Worm (Caenorhabditis elegans) whole organism, young adult: ENCODE results near the gene Y39B6A.30.

Source experiments
- B0035.1 ChIP-seq: sonication (generic microtip); optimal IDR thresholded peaks from 2 replicates; lab custom pipeline; 2016; ENCODE audit warnings: missing genetic modification characterization, mild to moderate bottlenecking, missing compliant biosample characterization, missing genotype, missing genetic modification reagents
- C06A6.2 ChIP-seq: fragments of 200-800 bp; sonication (Bioruptor generic); conservative IDR thresholded peaks from 2 replicates; pipeline ENCODE4 v1.3.6; 2022; ENCODE audit warnings: missing genetic modification characterization, missing compliant biosample characterization
- C17E4.6 ChIP-seq: fragments of 200-800 bp; sonication (Bioruptor generic); IDR thresholded peaks from 2 replicates; pipeline ENCODE4 v1.3.6; 2022; ENCODE audit warnings: missing genetic modification reagents, missing genetic modification characterization, missing compliant biosample characterization
- F33H1.4 ChIP-seq: fragments of 200-800 bp; sonication (Bioruptor generic); IDR thresholded peaks from 2 replicates; pipeline ENCODE4 v1.3.6; 2022; ENCODE audit warnings: missing genetic modification reagents, missing genetic modification characterization, missing compliant biosample characterization
- F57A8.1 ChIP-seq: fragments of 200-800 bp; sonication (Bioruptor generic); optimal IDR thresholded peaks from 2 replicates; lab custom pipeline; 2018; ENCODE audit warnings: mild to moderate bottlenecking, missing genetic modification characterization, moderate library complexity, missing compliant biosample characterization
- Y53G8AR.9 ChIP-seq: fragments of 200-800 bp; sonication (Bioruptor generic); conservative IDR thresholded peaks from 2 replicates; pipeline ENCODE4 v1.3.6; 2022; ENCODE audit warnings: missing genetic modification reagents, missing genetic modification characterization, missing compliant biosample characterization
- Y95B8A.8 ChIP-seq: fragments of 200-800 bp; sonication (Bioruptor generic); IDR thresholded peaks from 2 replicates; pipeline ENCODE4 v1.3.6; 2022; ENCODE audit warnings: missing genetic modification reagents, missing genetic modification characterization, missing compliant biosample characterization
- ama-1 ChIP-seq, 3 experiments: fragments of 150-350 bp in 1 of 3; sonication (generic microtip) in 2 of 3; optimal IDR thresholded peaks; 2 replicates each; lab custom pipeline; 2014 to 2018; ENCODE audit warnings: missing biosample characterization in 2 of 3, missing genetic modification characterization in 2 of 3, missing genetic modification reagents in 2 of 3
- aptf-2 ChIP-seq: fragments of 200-800 bp; sonication (Bioruptor generic); conservative IDR thresholded peaks from 2 replicates; pipeline ENCODE4 v1.3.6; 2022; ENCODE audit warnings: missing genetic modification reagents, missing genetic modification characterization, missing compliant biosample characterization
- aptf-3 ChIP-seq: fragments of 200-800 bp; sonication (Bioruptor generic); IDR thresholded peaks from 2 replicates; pipeline ENCODE4 v1.3.6; 2022; ENCODE audit warnings: missing genetic modification characterization, missing compliant biosample characterization
- atf-7 ChIP-seq: sonication (generic microtip); optimal IDR thresholded peaks from 2 replicates; lab custom pipeline; 2017; ENCODE audit warnings: mild to moderate bottlenecking, missing genetic modification characterization, missing compliant biosample characterization
- athp-1 ChIP-seq: sonication (generic microtip); optimal IDR thresholded peaks from 2 replicates; lab custom pipeline; 2017; ENCODE audit warnings: mild to moderate bottlenecking, missing genetic modification characterization, missing compliant biosample characterization
- attf-5 ChIP-seq: fragments of 200-800 bp; sonication (Bioruptor generic); optimal IDR thresholded peaks from 2 replicates; lab custom pipeline; 2018; ENCODE audit warnings: mild to moderate bottlenecking, missing genetic modification characterization, missing compliant biosample characterization
- ccch-3 ChIP-seq: fragments of 200-800 bp; sonication (Bioruptor generic); optimal IDR thresholded peaks from 2 replicates; lab custom pipeline; 2018; ENCODE audit warnings: mild to moderate bottlenecking, missing genetic modification characterization, missing compliant biosample characterization
- ceh-27 ChIP-seq: fragments of 200-800 bp; sonication (Bioruptor generic); optimal IDR thresholded peaks from 2 replicates; lab custom pipeline; 2018; ENCODE audit warnings: mild to moderate bottlenecking, missing genetic modification characterization, moderate library complexity, missing compliant biosample characterization
- die-1 ChIP-seq: sonication (generic microtip); optimal IDR thresholded peaks from 2 replicates; lab custom pipeline; 2016; ENCODE audit warnings: missing genotype, mild to moderate bottlenecking, missing genetic modification characterization, missing compliant biosample characterization
- dox-1 ChIP-seq: fragments of 200-800 bp; sonication (Bioruptor generic); IDR thresholded peaks from 2 replicates; pipeline ENCODE4 v1.3.6; 2022; ENCODE audit warnings: missing genetic modification reagents, missing genetic modification characterization, missing compliant biosample characterization
- egrh-3 ChIP-seq: fragments of 200-800 bp; sonication (Bioruptor generic); IDR thresholded peaks from 2 replicates; pipeline ENCODE4 v1.3.6; 2022; ENCODE audit warnings: missing genetic modification reagents, missing genetic modification characterization, missing compliant biosample characterization
- ets-4 ChIP-seq: fragments of 200-800 bp; sonication (Bioruptor generic); optimal IDR thresholded peaks from 2 replicates; lab custom pipeline; 2018; ENCODE audit warnings: mild to moderate bottlenecking, missing genetic modification characterization, missing compliant biosample characterization
- hmg-1.2 ChIP-seq: fragments of 200-800 bp; sonication (Bioruptor generic); IDR thresholded peaks from 2 replicates; pipeline ENCODE4 v1.3.6; 2022; ENCODE audit warnings: missing genetic modification reagents, missing genetic modification characterization, missing compliant biosample characterization
- let-526 ChIP-seq: fragments of 200-800 bp; sonication (Bioruptor generic); IDR thresholded peaks from 2 replicates; pipeline ENCODE4 v1.3.6; 2022; ENCODE audit warnings: missing genetic modification reagents, missing genetic modification characterization, missing compliant biosample characterization
- let-607 ChIP-seq, 2 experiments: fragments of 200-800 bp in 1 of 2; sonication (Bioruptor generic) in 1 of 2; sonication (generic microtip) in 1 of 2; optimal IDR thresholded peaks; 2 replicates each; lab custom pipeline; 2016 to 2018; ENCODE audit warnings: mild to moderate bottlenecking in 2 of 2, missing compliant biosample characterization in 2 of 2, missing genetic modification characterization in 2 of 2, moderate library complexity in 2 of 2, missing genotype in 1 of 2
- lir-1 ChIP-seq: fragments of 200-800 bp; sonication (Bioruptor generic); conservative IDR thresholded peaks from 2 replicates; pipeline ENCODE4 v1.3.6; 2022; ENCODE audit warnings: missing genetic modification reagents, missing genetic modification characterization, missing compliant biosample characterization
- madf-3 ChIP-seq: fragments of 200-800 bp; sonication (Bioruptor generic); IDR thresholded peaks from 2 replicates; pipeline ENCODE4 v1.3.6; 2022; ENCODE audit warnings: missing genetic modification reagents, missing genetic modification characterization, missing compliant biosample characterization
- madf-6 ChIP-seq: fragments of 200-800 bp; sonication (Bioruptor generic); IDR thresholded peaks from 2 replicates; pipeline ENCODE4 v1.3.6; 2022; ENCODE audit warnings: missing genetic modification reagents, missing genetic modification characterization, missing compliant biosample characterization
- mcd-1 ChIP-seq: fragments of 200-800 bp; sonication (Bioruptor generic); IDR thresholded peaks from 2 replicates; pipeline ENCODE4 v1.3.6; 2022; ENCODE audit warnings: missing genetic modification reagents, missing genetic modification characterization, missing compliant biosample characterization
- mxl-1 ChIP-seq: sonication (generic microtip); optimal IDR thresholded peaks from 2 replicates; lab custom pipeline; 2016; ENCODE audit warnings: missing genetic modification characterization, missing compliant biosample characterization
- nfyb-1 ChIP-seq: fragments of 200-800 bp; sonication (Bioruptor generic); IDR thresholded peaks from 2 replicates; pipeline ENCODE4 v1.3.6; 2022; ENCODE audit warnings: missing genetic modification reagents, missing genetic modification characterization, missing compliant biosample characterization
- nhr-120 ChIP-seq: fragments of 200-800 bp; sonication (Bioruptor generic); IDR thresholded peaks from 2 replicates; pipeline ENCODE4 v1.3.6; 2022; ENCODE audit warnings: missing genetic modification characterization, missing compliant biosample characterization
- nhr-80 ChIP-seq: sonication (generic microtip); optimal IDR thresholded peaks from 2 replicates; lab custom pipeline; 2016; ENCODE audit warnings: missing genetic modification characterization, missing compliant biosample characterization
- nhr-90 ChIP-seq: sonication (generic microtip); optimal IDR thresholded peaks from 2 replicates; lab custom pipeline; 2016; ENCODE audit warnings: missing genotype, mild to moderate bottlenecking, missing genetic modification characterization, missing compliant biosample characterization
- rpc-1 ChIP-seq, 2 experiments: fragments of 150-350 bp in 1 of 2; sonication (generic microtip) in 1 of 2; optimal IDR thresholded peaks; 2 replicates each; lab custom pipeline; 2014 to 2018; ENCODE audit warnings: missing biosample characterization in 1 of 2, missing genetic modification characterization in 1 of 2, missing genetic modification reagents in 1 of 2, missing genotype in 1 of 2
- sptf-2 ChIP-seq: fragments of 200-800 bp; sonication (Bioruptor generic); optimal IDR thresholded peaks from 2 replicates; lab custom pipeline; 2018; ENCODE audit warnings: mild to moderate bottlenecking, missing genetic modification characterization, missing compliant biosample characterization
- tbp1 ChIP-seq: fragments of 200-800 bp; sonication (Bioruptor generic); optimal IDR thresholded peaks from 2 replicates; lab custom pipeline; 2018; ENCODE audit warnings: mild to moderate bottlenecking, missing genetic modification characterization, missing compliant biosample characterization
- unc-130 ChIP-seq: sonication (generic microtip); optimal IDR thresholded peaks from 2 replicates; lab custom pipeline; 2016; ENCODE audit warnings: missing genetic modification reagents, missing genetic modification characterization, missing compliant biosample characterization
- unc-62 ChIP-seq: fragments of 150-350 bp; optimal IDR thresholded peaks from 2 replicates; lab custom pipeline; 2014; ENCODE audit warnings: missing biosample characterization, missing genetic modification reagents, missing genetic modification characterization
- xnd-1 ChIP-seq: sonication (generic microtip); optimal IDR thresholded peaks from 2 replicates; lab custom pipeline; 2016; ENCODE audit warnings: missing genotype, missing genetic modification reagents, missing genetic modification characterization, missing compliant biosample characterization
- zfh-2 ChIP-seq: fragments of 200-800 bp; sonication (Bioruptor generic); conservative IDR thresholded peaks from 2 replicates; pipeline ENCODE4 v1.3.6; 2022; ENCODE audit warnings: missing genetic modification reagents, missing genetic modification characterization, missing compliant biosample characterization
- zim-3 ChIP-seq: sonication (generic microtip); optimal IDR thresholded peaks from 2 replicates; lab custom pipeline; 2017; ENCODE audit warnings: mild to moderate bottlenecking, missing genetic modification characterization, moderate library complexity, missing compliant biosample characterization
- ztf-25 ChIP-seq: fragments of 200-800 bp; sonication (Bioruptor generic); IDR thresholded peaks from 2 replicates; pipeline ENCODE4 v1.3.6; 2022; ENCODE audit warnings: missing genetic modification reagents, missing genetic modification characterization, missing compliant biosample characterization
- ztf-28 ChIP-seq: fragments of 200-800 bp; sonication (Bioruptor generic); IDR thresholded peaks from 2 replicates; pipeline ENCODE4 v1.3.6; 2022; ENCODE audit warnings: missing genetic modification reagents, missing genetic modification characterization, missing compliant biosample characterization
- ztf-3 ChIP-seq: fragments of 200-800 bp; sonication (Bioruptor generic); optimal IDR thresholded peaks from 2 replicates; lab custom pipeline; 2018; ENCODE audit warnings: mild to moderate bottlenecking, missing genetic modification characterization, missing compliant biosample characterization

Y39B6A.30 gene

ce11 chrV:19050438-19050837 lies 36.1 kb downstream of the Y39B6A.30 start, which contains the start of gene asp-1 (continued):
- no peak for TF ChIP-seq aptf-2
- no peak for TF ChIP-seq mxl-1 (tag; lab: Kevin White, UChicago)
- peak; percentile 38; the same call in 1 of the 2 replicates for TF ChIP-seq ztf-28 (GFP tag; lab: Robert Waterston, UW)
- 0 out of 2 replicates have a peak, but pooled peaks have one; percentile 12 for TF ChIP-seq hmg-1.2 (GFP tag; lab: Robert Waterston, UW)
- no peak for TF ChIP-seq lir-1
- no peak for TF ChIP-seq nhr-80 (tag; lab: Kevin White, UChicago)
- no peak for TF ChIP-seq rpc-1 (optimal IDR thresholded peaks at IDR 0.05; lab: Kevin White, UChicago)
- TF ChIP-seq rpc-1 (tag; optimal IDR thresholded peaks at IDR 0.05; lab: Kevin White, UChicago) = no peak
- peak; percentile 65 for TF ChIP-seq zim-3 (tag; lab: Kevin White, UChicago)
- TF ChIP-seq sptf-2 (GFP tag; lab: Kevin White, UChicago) = no peak
- TF ChIP-seq Y95B8A.8 (GFP tag; lab: Robert Waterston, UW) = peak; percentile 52; the same call in 1 of the 2 replicates
- TF ChIP-seq let-607 (tag; optimal IDR thresholded peaks at IDR 0.05; lab: Kevin White, UChicago) = peak in 1 of 2 experiments; percentile 32
- peak; percentile 54; the same call in 1 of the 2 replicates for TF ChIP-seq egrh-3 (GFP tag; lab: Robert Waterston, UW)
- peak; percentile 35; the same call in 1 of the 2 replicates for TF ChIP-seq Y53G8AR.9 (GFP tag; lab: Robert Waterston, UW)
- peak; percentile 47 for TF ChIP-seq dox-1 (GFP tag; lab: Robert Waterston, UW)
- TF ChIP-seq ztf-25 (GFP tag; lab: Robert Waterston, UW) = no peak
- TF ChIP-seq nhr-90 (tag; lab: Kevin White, UChicago) = peak; percentile 24
- TF ChIP-seq zfh-2 (GFP tag; lab: Robert Waterston, UW) = peak; percentile 40
- no peak for TF ChIP-seq ccch-3 (GFP tag; lab: Kevin White, UChicago)
- TF ChIP-seq ama-1 (optimal IDR thresholded peaks at IDR 0.05; lab: Kevin White, UChicago) = no peak
- no peak for TF ChIP-seq ama-1 (GFP tag; optimal IDR thresholded peaks at IDR 0.05; lab: Kevin White, UChicago)
- TF ChIP-seq C17E4.6 (GFP tag; lab: Robert Waterston, UW) = no peak
- no peak for TF ChIP-seq unc-62 (GFP tag; lab: Kevin White, UChicago)
- TF ChIP-seq mcd-1 (GFP tag; lab: Robert Waterston, UW) = no peak
- no peak for TF ChIP-seq nhr-120 (GFP tag; lab: Robert Waterston, UW)
- no peak for TF ChIP-seq xnd-1 (tag; lab: Kevin White, UChicago)
- TF ChIP-seq madf-3 (GFP tag; lab: Robert Waterston, UW) = 0 out of 2 replicates have a peak, but pooled peaks have one; percentile 3

DNA sequence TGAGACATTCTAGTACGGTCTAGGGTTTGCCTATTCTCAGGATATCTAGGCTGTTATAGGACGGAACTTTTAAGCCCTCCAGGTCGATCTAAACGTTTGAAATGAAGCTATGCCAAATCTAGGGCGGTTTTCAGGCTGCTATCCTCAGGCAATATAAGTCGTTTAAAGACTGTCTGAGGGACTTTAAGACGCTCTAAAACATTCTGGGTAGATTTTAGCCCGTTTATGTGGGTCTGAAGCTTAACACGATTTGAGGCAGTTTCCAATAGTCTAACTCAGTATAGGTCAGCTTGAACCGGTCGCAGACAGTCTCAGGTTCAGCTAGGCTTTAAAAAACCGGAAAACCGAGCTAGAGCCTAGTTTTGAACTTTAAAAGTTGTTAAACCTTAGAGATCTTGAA lies 36.5 kb downstream of the Y39B6A.30 start:
- TF ChIP-seq aptf-2 = no peak
- TF ChIP-seq B0035.1 (tag; lab: Kevin White, UChicago) = no peak
- TF ChIP-seq ceh-27 (GFP tag; lab: Kevin White, UChicago) = no peak
- no peak for TF ChIP-seq mxl-1 (tag; lab: Kevin White, UChicago)
- TF ChIP-seq sptf-2 (GFP tag; lab: Kevin White, UChicago) = no peak

- TF ChIP-seq nhr-80 (tag; lab: Kevin White, UChicago) = peak; percentile 81
- TF ChIP-seq athp-1 = no peak
- TF ChIP-seq, all 124 proteins: peak for 1
These were observed 37.1 kb downstream of the Y39B6A.30 start for ce11 chrV:19051425-19051824.

DNA sequence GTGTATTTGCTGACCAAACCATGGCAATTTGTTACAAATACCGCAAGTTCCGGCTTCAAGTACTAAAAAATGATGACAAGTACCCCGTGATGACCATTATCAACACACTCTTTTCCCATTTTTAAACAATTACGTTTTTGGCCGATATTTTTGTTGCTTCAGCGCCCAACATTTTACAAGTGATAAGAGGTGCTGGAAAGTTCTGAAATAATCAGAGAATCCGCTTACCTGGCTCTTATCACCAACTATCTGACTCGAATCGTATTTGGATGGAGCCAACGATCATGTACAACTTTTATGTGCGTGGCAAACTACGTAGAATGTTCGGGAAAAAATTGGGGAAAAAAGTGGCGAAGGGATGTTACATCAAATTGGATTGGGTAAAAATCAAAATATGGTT lies 38.9 kb downstream of the Y39B6A.30 start:
- TF ChIP-seq ama-1 (optimal IDR thresholded peaks at IDR 0.05; lab: Kevin White, UChicago) = no peak
- no peak for TF ChIP-seq ama-1 (GFP tag; optimal IDR thresholded peaks at IDR 0.05; lab: Kevin White, UChicago)
- no peak for TF ChIP-seq C06A6.2 (GFP tag; lab: Robert Waterston, UW)
- no peak for TF ChIP-seq zim-3 (tag; lab: Kevin White, UChicago)
- peak; percentile 26 for TF ChIP-seq attf-5 (GFP tag; lab: Kevin White, UChicago)
- TF ChIP-seq aptf-3 (GFP tag; lab: Robert Waterston, UW) = no peak
- TF ChIP-seq let-526 = 0 out of 2 replicates have a peak, but pooled peaks have one; percentile 32
- TF ChIP-seq die-1 (tag; lab: Kevin White, UChicago) = no peak
- TF ChIP-seq nfyb-1 (GFP tag; lab: Robert Waterston, UW) = 0 out of 2 replicates have a peak, but pooled peaks have one; percentile 56
- TF ChIP-seq C17E4.6 (GFP tag; lab: Robert Waterston, UW) = no peak
- TF ChIP-seq F57A8.1 = no peak
- no peak for TF ChIP-seq ztf-3 (GFP tag; lab: Kevin White, UChicago)
- TF ChIP-seq ets-4 (GFP tag; lab: Kevin White, UChicago) = peak; percentile 80
- peak; percentile 12 for TF ChIP-seq atf-7 (tag; lab: Kevin White, UChicago)
- TF ChIP-seq unc-130 = no peak
- no peak for TF ChIP-seq aptf-2
- TF ChIP-seq ceh-27 (GFP tag; lab: Kevin White, UChicago) = no peak
- TF ChIP-seq ccch-3 (GFP tag; lab: Kevin White, UChicago) = no peak
- TF ChIP-seq tbp1 (GFP tag; lab: Kevin White, UChicago) = peak; percentile 21
- no peak for TF ChIP-seq F33H1.4
- TF ChIP-seq madf-6 (GFP tag; lab: Robert Waterston, UW) = no peak
